Worm (Caenorhabditis elegans) whole organism, L1 larva: ENCODE results near the gene lem-4.

ENCODE experiments used
- C04F5.9 ChIP-seq: sonication (generic microtip); optimal IDR thresholded peaks from 2 replicates; lab custom pipeline; 2016; ENCODE audit warnings: missing genetic modification characterization, missing compliant biosample characterization
- C16A3.4 ChIP-seq: fragments of 150-350 bp; optimal IDR thresholded peaks from 2 replicates; lab custom pipeline; 2014; ENCODE audit warnings: missing biosample characterization, missing genetic modification characterization
- aha-1 ChIP-seq: fragments of 150-350 bp; optimal IDR thresholded peaks from 2 replicates; lab custom pipeline; 2014; ENCODE audit warnings: missing biosample characterization, missing genetic modification characterization
- aly-2 ChIP-seq: fragments of 150-350 bp; optimal IDR thresholded peaks from 2 replicates; lab custom pipeline; 2014; ENCODE audit warnings: missing biosample characterization, missing genetic modification characterization
- ama-1 ChIP-seq: fragments of 150-350 bp; optimal IDR thresholded peaks from 2 replicates; lab custom pipeline; 2014
- blmp-1 ChIP-seq: fragments of 150-350 bp; optimal IDR thresholded peaks from 2 replicates; lab custom pipeline; 2014; ENCODE audit warnings: missing biosample characterization, missing genetic modification characterization
- ceh-82 ChIP-seq, 3 experiments: fragments of 150-350 bp in 1 of 3; sonication (generic microtip) in 2 of 3; optimal IDR thresholded peaks; 2 replicates each; lab custom pipeline; 2014 to 2017; ENCODE audit warnings: missing biosample characterization in 3 of 3, missing genetic modification characterization in 3 of 3
- ceh-88 ChIP-seq: fragments of 200-800 bp; sonication (Bioruptor generic); IDR thresholded peaks from 2 replicates; pipeline ENCODE4 v1.3.6; 2022; ENCODE audit warnings: missing genetic modification characterization, missing compliant biosample characterization
- dpl-1 ChIP-seq, 3 experiments: fragments of 150-350 bp in 2 of 3; sonication (generic microtip) in 1 of 3; optimal IDR thresholded peaks; 2 replicates each; lab custom pipeline; 2014 to 2017; ENCODE audit warnings: missing biosample characterization in 3 of 3, missing genetic modification characterization in 3 of 3, missing genetic modification reagents in 3 of 3
- efl-1 ChIP-seq, 4 experiments: fragments of 150-350 bp; optimal IDR thresholded peaks in 3 of 4; peaks in 1 of 4; 1 replicate in 1 of 4; 2 replicates in 3 of 4; lab custom pipeline; 2014; ENCODE audit warnings: missing biosample characterization in 2 of 4, missing genetic modification characterization in 2 of 4, missing genetic modification reagents in 2 of 4
- efl-3 ChIP-seq: fragments of 200-800 bp; sonication (Bioruptor generic); optimal IDR thresholded peaks from 2 replicates; lab custom pipeline; 2018; ENCODE audit warnings: mild to moderate bottlenecking, missing genetic modification characterization, missing compliant biosample characterization
- egl-13 ChIP-seq: sonication (generic microtip); optimal IDR thresholded peaks from 2 replicates; lab custom pipeline; 2016; ENCODE audit warnings: missing genotype, missing genetic modification reagents, missing genetic modification characterization, missing compliant biosample characterization
- fkh-10 ChIP-seq: sonication (generic microtip); optimal IDR thresholded peaks from 2 replicates; lab custom pipeline; 2017; ENCODE audit warnings: missing biosample characterization, missing genetic modification reagents, missing genetic modification characterization
- fkh-4 ChIP-seq: sonication (generic microtip); optimal IDR thresholded peaks from 2 replicates; lab custom pipeline; 2016; ENCODE audit warnings: missing compliant biosample characterization, missing genetic modification characterization, borderline replicate concordance
- fkh-8 ChIP-seq: sonication (generic microtip); optimal IDR thresholded peaks from 2 replicates; lab custom pipeline; 2016; ENCODE audit warnings: mild to moderate bottlenecking, missing genetic modification characterization, missing compliant biosample characterization
- hlh-17 ChIP-seq: fragments of 200-800 bp; sonication (Bioruptor generic); optimal IDR thresholded peaks from 2 replicates; lab custom pipeline; 2018; ENCODE audit warnings: missing genetic modification characterization, mild to moderate bottlenecking, missing compliant biosample characterization, moderate library complexity, borderline replicate concordance
- hlh-4 ChIP-seq: sonication (generic microtip); optimal IDR thresholded peaks from 2 replicates; lab custom pipeline; 2016; ENCODE audit warnings: mild to moderate bottlenecking, missing genetic modification characterization, missing compliant biosample characterization
- hpl-2 ChIP-seq: fragments of 150-350 bp; optimal IDR thresholded peaks from 2 replicates; lab custom pipeline; 2014; ENCODE audit warnings: missing biosample characterization, missing genetic modification reagents, missing genetic modification characterization
- irx-1 ChIP-seq: sonication (generic microtip); optimal IDR thresholded peaks from 2 replicates; lab custom pipeline; 2016; ENCODE audit warnings: missing genetic modification characterization, missing compliant biosample characterization
- isw-1 ChIP-seq: fragments of 200-800 bp; sonication (Bioruptor generic); IDR thresholded peaks from 2 replicates; pipeline ENCODE4 v1.3.6; 2022; ENCODE audit warnings: missing genetic modification characterization, missing compliant biosample characterization
- jun-1 ChIP-seq: fragments of 150-350 bp; optimal IDR thresholded peaks from 2 replicates; lab custom pipeline; 2014; ENCODE audit warnings: missing biosample characterization, missing genetic modification reagents, missing genetic modification characterization
- lin-35 ChIP-seq, 2 experiments: fragments of 150-350 bp; optimal IDR thresholded peaks; 2 replicates each; lab custom pipeline; 2014; ENCODE audit warnings: missing biosample characterization in 2 of 2, missing genetic modification characterization in 2 of 2, missing genetic modification reagents in 2 of 2
- lir-3 ChIP-seq: sonication (generic microtip); optimal IDR thresholded peaks from 2 replicates; lab custom pipeline; 2016; ENCODE audit warnings: mild to moderate bottlenecking, missing genetic modification characterization, moderate library complexity, missing compliant biosample characterization; ENCODE audit not compliant: poor library complexity
- lsy-2 ChIP-seq, 2 experiments: fragments of 150-350 bp; optimal IDR thresholded peaks; 2 replicates each; lab custom pipeline; 2014; ENCODE audit warnings: missing biosample characterization in 2 of 2, missing genetic modification characterization in 2 of 2
- mdl-1 ChIP-seq, 2 experiments: fragments of 150-350 bp; optimal IDR thresholded peaks; 2 replicates each; lab custom pipeline; 2014 to 2017; ENCODE audit warnings: missing biosample characterization in 2 of 2, missing genetic modification characterization in 2 of 2, inconsistent platforms in 1 of 2
- mef-2 ChIP-seq: fragments of 150-350 bp; optimal IDR thresholded peaks from 2 replicates; lab custom pipeline; 2014; ENCODE audit warnings: missing biosample characterization, missing genetic modification characterization
- mep-1 ChIP-seq: fragments of 150-350 bp; optimal IDR thresholded peaks from 2 replicates; lab custom pipeline; 2014; ENCODE audit warnings: missing biosample characterization, missing genetic modification characterization
- nhr-11 ChIP-seq: fragments of 150-350 bp; optimal IDR thresholded peaks from 2 replicates; lab custom pipeline; 2014; ENCODE audit warnings: missing biosample characterization, missing genetic modification characterization
- nhr-237 ChIP-seq: fragments of 150-350 bp; optimal IDR thresholded peaks from 2 replicates; lab custom pipeline; 2014; ENCODE audit warnings: missing biosample characterization, missing genetic modification characterization
- nhr-28 ChIP-seq: fragments of 150-350 bp; optimal IDR thresholded peaks from 2 replicates; lab custom pipeline; 2014; ENCODE audit warnings: missing biosample characterization, missing genetic modification characterization
- nhr-71 ChIP-seq: sonication (generic microtip); optimal IDR thresholded peaks from 2 replicates; lab custom pipeline; 2016; ENCODE audit warnings: mild to moderate bottlenecking, missing genetic modification characterization, moderate library complexity, missing compliant biosample characterization
- nhr-76 ChIP-seq: sonication (generic microtip); optimal IDR thresholded peaks from 2 replicates; lab custom pipeline; 2017; ENCODE audit warnings: missing biosample characterization, missing genetic modification characterization
- nhr-90 ChIP-seq: sonication (generic microtip); optimal IDR thresholded peaks from 2 replicates; lab custom pipeline; 2016; ENCODE audit warnings: mild to moderate bottlenecking, missing genetic modification characterization, missing compliant biosample characterization; ENCODE audit not compliant: poor library complexity
- pag-3 ChIP-seq: sonication (generic microtip); optimal IDR thresholded peaks from 2 replicates; lab custom pipeline; 2017; ENCODE audit warnings: missing genetic modification characterization, mild to moderate bottlenecking, missing compliant biosample characterization, antibody characterized with exemption, borderline replicate concordance; ENCODE audit not compliant: insufficient read depth
- pqm-1 ChIP-seq: sonication (generic microtip); optimal IDR thresholded peaks from 3 replicates; lab custom pipeline; 2017; ENCODE audit warnings: missing biosample characterization, missing genetic modification characterization
- skn-1 ChIP-seq: fragments of 150-350 bp; optimal IDR thresholded peaks from 2 replicates; lab custom pipeline; 2014; ENCODE audit warnings: missing biosample characterization, missing genetic modification characterization
- snpc-4 ChIP-seq: fragments of 150-350 bp; optimal IDR thresholded peaks from 2 replicates; lab custom pipeline; 2014; ENCODE audit warnings: missing biosample characterization, missing genetic modification characterization
- snu-23 ChIP-seq: sonication (generic microtip); optimal IDR thresholded peaks from 2 replicates; lab custom pipeline; 2016; ENCODE audit warnings: missing genetic modification characterization, missing compliant biosample characterization
- sox-4 ChIP-seq: sonication (generic microtip); optimal IDR thresholded peaks from 2 replicates; lab custom pipeline; 2016; ENCODE audit warnings: missing genetic modification characterization, missing compliant biosample characterization
- sptf-1 ChIP-seq: fragments of 150-350 bp; optimal IDR thresholded peaks from 2 replicates; lab custom pipeline; 2014; ENCODE audit warnings: missing biosample characterization, missing genetic modification characterization
- sup-37 ChIP-seq: fragments of 200-800 bp; sonication (Bioruptor generic); optimal IDR thresholded peaks from 2 replicates; lab custom pipeline; 2018; ENCODE audit warnings: mild to moderate bottlenecking, missing genetic modification characterization, missing compliant biosample characterization
- swsn-7 ChIP-seq: sonication (generic microtip); optimal IDR thresholded peaks from 2 replicates; lab custom pipeline; 2016; ENCODE audit warnings: missing genetic modification characterization, missing compliant biosample characterization
- tbx-2 ChIP-seq: sonication (generic microtip); optimal IDR thresholded peaks from 2 replicates; lab custom pipeline; 2016; ENCODE audit warnings: missing genetic modification characterization, missing compliant biosample characterization
- tlp-1 ChIP-seq: fragments of 150-350 bp; optimal IDR thresholded peaks from 2 replicates; lab custom pipeline; 2014; ENCODE audit warnings: missing biosample characterization, missing genetic modification characterization
- unc-130 ChIP-seq: fragments of 150-350 bp; optimal IDR thresholded peaks from 2 replicates; lab custom pipeline; 2017; ENCODE audit warnings: missing biosample characterization, missing genetic modification characterization, inconsistent platforms
- unc-30 ChIP-seq: sonication (generic microtip); optimal IDR thresholded peaks from 2 replicates; lab custom pipeline; 2017; ENCODE audit warnings: missing biosample characterization, missing genetic modification characterization
- unc-62 ChIP-seq: fragments of 150-350 bp; optimal IDR thresholded peaks from 2 replicates; lab custom pipeline; 2014; ENCODE audit warnings: missing biosample characterization, missing genetic modification reagents, missing genetic modification characterization
- unc-86 ChIP-seq: sonication (generic microtip); optimal IDR thresholded peaks from 2 replicates; lab custom pipeline; 2016; ENCODE audit warnings: missing genetic modification characterization, missing compliant biosample characterization
- vab-15 ChIP-seq: sonication (generic microtip); optimal IDR thresholded peaks from 2 replicates; lab custom pipeline; 2017; ENCODE audit warnings: missing genotype, mild to moderate bottlenecking, missing genetic modification characterization, missing compliant biosample characterization
- zag-1 ChIP-seq: fragments of 150-350 bp; optimal IDR thresholded peaks from 2 replicates; lab custom pipeline; 2014; ENCODE audit warnings: missing biosample characterization, missing genetic modification characterization
- zip-4 ChIP-seq: fragments of 200-800 bp; sonication (Bioruptor generic); optimal IDR thresholded peaks from 2 replicates; lab custom pipeline; 2018; ENCODE audit warnings: mild to moderate bottlenecking, missing genetic modification characterization, moderate library complexity, missing compliant biosample characterization
- ztf-11 ChIP-seq, 2 experiments: sonication (generic microtip); optimal IDR thresholded peaks; 2 replicates each; lab custom pipeline; 2016 to 2017; ENCODE audit warnings: missing genetic modification characterization in 2 of 2, missing biosample characterization in 1 of 2, missing compliant biosample characterization in 1 of 2
- ztf-4 ChIP-seq: fragments of 150-350 bp; optimal IDR thresholded peaks from 2 replicates; lab custom pipeline; 2014; ENCODE audit warnings: missing biosample characterization, missing genetic modification characterization

Gene lem-4

DNA sequence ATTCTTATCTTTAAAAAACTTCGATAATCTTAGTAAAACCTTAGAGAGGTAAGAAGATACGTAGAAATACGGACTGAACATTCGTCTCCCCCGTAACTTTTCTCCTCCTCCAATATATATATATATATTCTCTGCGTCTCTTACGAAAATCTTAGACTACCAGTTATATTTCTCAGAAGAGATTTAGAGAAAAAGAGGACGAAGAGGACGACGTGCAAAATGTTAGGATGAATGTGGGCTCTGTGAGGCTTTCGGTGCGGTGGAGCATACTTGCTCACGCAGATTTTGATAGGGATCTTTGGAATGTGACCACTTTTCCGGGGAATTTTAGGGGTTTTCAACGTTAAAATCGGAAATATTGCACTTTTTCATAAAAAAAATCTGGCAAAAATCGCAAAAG lies 26.2 kb downstream of the lem-4 start:
- TF ChIP-seq snu-23, result peak; percentile 84
- peak; percentile 34 to 70 for TF ChIP-seq lin-35 (GFP tag; optimal IDR thresholded peaks at IDR 0.05; lab: Kevin White, UChicago)
- no peak for TF ChIP-seq unc-130 (tag; lab: Kevin White, UChicago)
- TF ChIP-seq hlh-4, result no peak
- TF ChIP-seq jun-1 (tag; lab: Kevin White, UChicago), result peak; percentile 9
- TF ChIP-seq egl-13 (tag; lab: Kevin White, UChicago), result peak; percentile 23
- peak; percentile 40 for TF ChIP-seq aly-2 (tag; lab: Kevin White, UChicago)
- TF ChIP-seq irx-1, result peak; percentile 43
- TF ChIP-seq C16A3.4 (tag; lab: Kevin White, UChicago), result peak; percentile 72
- TF ChIP-seq efl-1 (optimal IDR thresholded peaks at IDR 0.05; lab: Kevin White, UChicago), result peak; percentile 79 to 81
- peak; percentile 74 to 95 for TF ChIP-seq efl-1 (GFP tag; optimal IDR thresholded peaks at IDR 0.05 in 1 of 2; lab: Kevin White, UChicago)
- TF ChIP-seq vab-15 (tag; lab: Kevin White, UChicago), result no peak
- TF ChIP-seq pqm-1 (tag; lab: Kevin White, UChicago), result no peak
- TF ChIP-seq snpc-4, result peak; percentile 81
- no peak for TF ChIP-seq nhr-237 (tag; lab: Kevin White, UChicago)
- TF ChIP-seq blmp-1 (tag; lab: Kevin White, UChicago), result peak; percentile 20
- peak; percentile 86 for TF ChIP-seq mep-1
- TF ChIP-seq hpl-2, result no peak
- peak; percentile 60 for TF ChIP-seq isw-1 (GFP tag; lab: Robert Waterston, UW)
- TF ChIP-seq tlp-1, result no peak
- no peak; the same call in 1 of the 2 replicates for TF ChIP-seq ceh-88
- TF ChIP-seq C04F5.9, result peak; percentile 17
- peak; percentile 38 to 73 (median 47) for TF ChIP-seq dpl-1 (GFP tag; optimal IDR thresholded peaks at IDR 0.05; lab: Kevin White, UChicago)
- no peak for TF ChIP-seq nhr-28 (tag; lab: Kevin White, UChicago)
- TF ChIP-seq hlh-17 (GFP tag; lab: Kevin White, UChicago), result no peak
- peak; percentile 90 for TF ChIP-seq aha-1 (tag; lab: Kevin White, UChicago)
- no peak for TF ChIP-seq efl-3 (GFP tag; lab: Kevin White, UChicago)
- TF ChIP-seq nhr-90 (tag; lab: Kevin White, UChicago), result peak; percentile 8
- TF ChIP-seq sup-37 (GFP tag; lab: Kevin White, UChicago), result no peak
- TF ChIP-seq ceh-82 (tag; optimal IDR thresholded peaks at IDR 0.05; lab: Kevin White, UChicago), result peak; percentile 40 to 91 (median 72)
- peak in 1 of 2 experiments; percentile 3 for TF ChIP-seq mdl-1 (tag; optimal IDR thresholded peaks at IDR 0.05; lab: Kevin White, UChicago)
- TF ChIP-seq mef-2, result no peak
- peak; percentile 48 for TF ChIP-seq skn-1
- TF ChIP-seq unc-30 (tag; lab: Kevin White, UChicago), result no peak
- TF ChIP-seq zip-4, result no peak
- peak; percentile 84 for TF ChIP-seq fkh-8
- peak; percentile 29 for TF ChIP-seq zag-1 (tag; lab: Kevin White, UChicago)
- no peak for TF ChIP-seq lir-3 (tag; lab: Kevin White, UChicago)
- TF ChIP-seq sptf-1 (tag; lab: Kevin White, UChicago), result no peak
- TF ChIP-seq fkh-4, result no peak
- peak; percentile 70 for TF ChIP-seq unc-86 (tag; lab: Kevin White, UChicago)
- TF ChIP-seq sox-4 (tag; lab: Kevin White, UChicago), result peak; percentile 45
- no peak for TF ChIP-seq nhr-11 (tag; lab: Kevin White, UChicago)
- no peak for TF ChIP-seq unc-62
- TF ChIP-seq ztf-4 (tag; lab: Kevin White, UChicago), result peak; percentile 51
- peak; percentile 50 for TF ChIP-seq fkh-10
- TF ChIP-seq lsy-2 (tag; optimal IDR thresholded peaks at IDR 0.05; lab: Kevin White, UChicago), result peak; percentile 81 to 88
- peak; percentile 27 for TF ChIP-seq ama-1
- no peak for TF ChIP-seq ztf-11 (tag; optimal IDR thresholded peaks at IDR 0.05; lab: Kevin White, UChicago)
- TF ChIP-seq pag-3 (tag; lab: Kevin White, UChicago), result peak; percentile 32
- peak; percentile 85 for TF ChIP-seq nhr-71 (tag; lab: Kevin White, UChicago)
- TF ChIP-seq tbx-2, result peak; percentile 73
- TF ChIP-seq swsn-7 (tag; lab: Kevin White, UChicago), result peak; percentile 77
- TF ChIP-seq nhr-76 (tag; lab: Kevin White, UChicago), result no peak
